1 fruit fly cellular context compared by ENCODE assay signal in the genomic region with DNA sequence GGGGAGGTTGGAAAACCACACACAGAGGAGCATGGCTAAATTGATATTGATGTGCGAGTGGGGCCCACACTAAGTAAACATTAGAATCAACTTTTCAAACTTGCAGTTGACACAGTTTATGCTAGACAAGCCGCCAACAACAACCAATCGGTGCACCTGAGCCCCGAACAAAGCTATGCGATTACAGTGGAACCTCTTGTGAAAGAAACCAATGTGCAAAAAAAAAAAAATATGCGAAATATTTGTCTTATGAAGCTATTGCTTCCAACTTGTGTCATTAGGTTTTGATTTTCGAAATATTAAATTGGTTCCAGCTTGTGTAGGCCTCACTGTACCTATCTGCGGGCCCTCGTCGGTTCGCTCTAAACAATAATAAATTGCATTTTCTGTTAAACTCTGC.
TF ChIP-seq lines count a peak whose summit lies in the region.

No protein-coding gene starts in this region.

TF ChIP-seq in whole organism, embryonic, 481 proteins besides CTCF, POLR2A, EP300 and RAD21 (continued from another document and continues in another):
- no peak for TF ChIP-seq CG14860 (GFP tag; IDR thresholded peaks at IDR 0.05; lab: Robert Waterston, UW; ENCODE audit: partially characterized antibody)
- peak; percentile 71 for TF ChIP-seq Asciz (GFP tag; optimal IDR thresholded peaks at IDR 0.05; lab: Kevin White, UChicago)
- no peak for TF ChIP-seq Dip2 (GFP tag; IDR thresholded peaks at IDR 0.05; lab: Robert Waterston, UW)
- TF ChIP-seq Rfx (GFP tag; IDR thresholded peaks at IDR 0.05; lab: Robert Waterston, UW) = peak; percentile 71
- no peak for TF ChIP-seq CG2129 (GFP tag; IDR thresholded peaks at IDR 0.05; lab: Robert Waterston, UW; ENCODE audit: partially characterized antibody)
- TF ChIP-seq CG12391 (tag; optimal IDR thresholded peaks at IDR 0.05; lab: Kevin White, UChicago) = peak; percentile 72
- peak; percentile 66 for TF ChIP-seq bcd (GFP tag; optimal IDR thresholded peaks at IDR 0.05; lab: Kevin White, UChicago)
- TF ChIP-seq ftz-f1 (GFP tag; optimal IDR thresholded peaks at IDR 0.05; lab: Kevin White, UChicago) = no peak
- 0 out of 2 replicates have a peak, but pooled peaks have one; percentile 52 for TF ChIP-seq CG8765 (GFP tag; IDR thresholded peaks at IDR 0.05; lab: Robert Waterston, UW)
- TF ChIP-seq CG42726 (GFP tag; IDR thresholded peaks at IDR 0.05; lab: Robert Waterston, UW; ENCODE audit: partially characterized antibody) = no peak
- TF ChIP-seq hth (optimal IDR thresholded peaks at IDR 0.05; lab: Kevin White, UChicago) = no peak
- TF ChIP-seq emc (GFP tag; optimal IDR thresholded peaks at IDR 0.05; lab: Kevin White, UChicago) = peak; percentile 29
- TF ChIP-seq CG2712 (tag; optimal IDR thresholded peaks at IDR 0.05; lab: Kevin White, UChicago) = peak; percentile 62
- TF ChIP-seq CG7745 (tag; optimal IDR thresholded peaks at IDR 0.05; lab: Kevin White, UChicago) = no peak
- peak; percentile 57 for TF ChIP-seq CG3281 (GFP tag; optimal IDR thresholded peaks at IDR 0.05; lab: Kevin White, UChicago)
- no peak for TF ChIP-seq unc-4 (GFP tag; IDR thresholded peaks at IDR 0.05; lab: Robert Waterston, UW; ENCODE audit: partially characterized antibody)
- peak; percentile 84 for TF ChIP-seq tgo (GFP tag; IDR thresholded peaks at IDR 0.05; lab: Robert Waterston, UW)
- TF ChIP-seq CG12236 (GFP tag; optimal IDR thresholded peaks at IDR 0.05; lab: Kevin White, UChicago) = no peak
- peak; percentile 23 for TF ChIP-seq trh (GFP tag; optimal IDR thresholded peaks at IDR 0.05; lab: Kevin White, UChicago)
- TF ChIP-seq jumu (GFP tag; optimal IDR thresholded peaks at IDR 0.05; lab: Kevin White, UChicago) = peak; percentile 68
- no peak for TF ChIP-seq mirr (GFP tag; optimal IDR thresholded peaks at IDR 0.05; lab: Kevin White, UChicago)
- TF ChIP-seq CG12769 (tag; optimal IDR thresholded peaks at IDR 0.05; lab: Kevin White, UChicago) = peak; percentile 70
- TF ChIP-seq Jarid2 (GFP tag; optimal IDR thresholded peaks at IDR 0.05; lab: Kevin White, UChicago) = peak; percentile 32
- TF ChIP-seq CG4820 (GFP tag; optimal IDR thresholded peaks at IDR 0.05; lab: Kevin White, UChicago) = peak; percentile 81
- no peak for TF ChIP-seq CG34376 (GFP tag; optimal IDR thresholded peaks at IDR 0.05; lab: Kevin White, UChicago)
- TF ChIP-seq CG30403 (GFP tag; optimal IDR thresholded peaks at IDR 0.05; lab: Kevin White, UChicago) = peak; percentile 78
- no peak for TF ChIP-seq Bgb (GFP tag; IDR thresholded peaks at IDR 0.05; lab: Robert Waterston, UW; ENCODE audit: partially characterized antibody)
- TF ChIP-seq Dll (GFP tag; IDR thresholded peaks at IDR 0.05; lab: Robert Waterston, UW; ENCODE audit: partially characterized antibody) = no peak
- TF ChIP-seq CG10274 (GFP tag; optimal IDR thresholded peaks at IDR 0.05; lab: Kevin White, UChicago) = peak; percentile 24
- TF ChIP-seq maf-S (GFP tag; optimal IDR thresholded peaks at IDR 0.05; lab: Kevin White, UChicago) = peak; percentile 60
- TF ChIP-seq Gug (GFP tag; IDR thresholded peaks at IDR 0.05; lab: Robert Waterston, UW) = peak; percentile 53; the same call in 2 of the 4 replicates
- peak; percentile 22 for TF ChIP-seq fu2 (GFP tag; optimal IDR thresholded peaks at IDR 0.05; lab: Kevin White, UChicago)
- peak; percentile 74 for TF ChIP-seq Ssrp (tag; optimal IDR thresholded peaks at IDR 0.05; lab: Kevin White, UChicago)
- peak; percentile 79 for TF ChIP-seq H15 (GFP tag; IDR thresholded peaks at IDR 0.05; lab: Robert Waterston, UW)
- TF ChIP-seq CG9727 (GFP tag; optimal IDR thresholded peaks at IDR 0.05; lab: Kevin White, UChicago) = peak; percentile 66
- TF ChIP-seq CG17802 (tag; optimal IDR thresholded peaks at IDR 0.05; lab: Kevin White, UChicago) = peak; percentile 42
- peak; percentile 71 for TF ChIP-seq CG13424 (tag; optimal IDR thresholded peaks at IDR 0.05; lab: Kevin White, UChicago)
- peak; percentile 39 for TF ChIP-seq CG10654 (GFP tag; optimal IDR thresholded peaks at IDR 0.05; lab: Kevin White, UChicago)
- no peak for TF ChIP-seq cg (GFP tag; optimal IDR thresholded peaks at IDR 0.05; lab: Kevin White, UChicago)
- TF ChIP-seq CG4328 (GFP tag; optimal IDR thresholded peaks at IDR 0.05; lab: Kevin White, UChicago) = no peak
- TF ChIP-seq CG2678 (tag; optimal IDR thresholded peaks at IDR 0.05; lab: Kevin White, UChicago) = peak; percentile 76
- peak; percentile 68 for TF ChIP-seq CG16863 (GFP tag; optimal IDR thresholded peaks at IDR 0.05; lab: Kevin White, UChicago)
- TF ChIP-seq B-H2 (GFP tag; optimal IDR thresholded peaks at IDR 0.05; lab: Kevin White, UChicago) = no peak
- no peak for TF ChIP-seq CG10147 (GFP tag; optimal IDR thresholded peaks at IDR 0.05; lab: Kevin White, UChicago)
- TF ChIP-seq HLH4C (GFP tag; IDR thresholded peaks at IDR 0.05; lab: Robert Waterston, UW; ENCODE audit: partially characterized antibody) = no peak
- TF ChIP-seq bab2 (GFP tag; optimal IDR thresholded peaks at IDR 0.05; lab: Kevin White, UChicago) = peak; percentile 76
- peak; percentile 62 for TF ChIP-seq CG1529 (GFP tag; optimal IDR thresholded peaks at IDR 0.05; lab: Kevin White, UChicago)
- TF ChIP-seq gt (GFP tag; IDR thresholded peaks at IDR 0.05; lab: Robert Waterston, UW) = peak; percentile 50
- no peak for TF ChIP-seq corto (GFP tag; optimal IDR thresholded peaks at IDR 0.05; lab: Kevin White, UChicago)
- TF ChIP-seq slp2 (GFP tag; optimal IDR thresholded peaks at IDR 0.05; lab: Kevin White, UChicago) = peak; percentile 51
- TF ChIP-seq Dad (GFP tag; optimal IDR thresholded peaks at IDR 0.05; lab: Kevin White, UChicago) = peak; percentile 60
- peak; percentile 66 for TF ChIP-seq CG1233 (GFP tag; optimal IDR thresholded peaks at IDR 0.05; lab: Kevin White, UChicago)
- no peak for TF ChIP-seq Scr (GFP tag; IDR thresholded peaks at IDR 0.05; lab: Robert Waterston, UW; ENCODE audit: partially characterized antibody)
- TF ChIP-seq ato (GFP tag; IDR thresholded peaks at IDR 0.05; lab: Robert Waterston, UW; ENCODE audit: partially characterized antibody) = no peak
- TF ChIP-seq Sox102F (GFP tag; optimal IDR thresholded peaks at IDR 0.05; lab: Kevin White, UChicago) = peak; percentile 86
- TF ChIP-seq zen (tag; optimal IDR thresholded peaks at IDR 0.05; lab: Kevin White, UChicago) = peak; percentile 76
- peak; percentile 84 for TF ChIP-seq Xrp1 (GFP tag; IDR thresholded peaks at IDR 0.05; lab: Robert Waterston, UW)
- peak; percentile 81 for TF ChIP-seq CG11504 (tag; optimal IDR thresholded peaks at IDR 0.05; lab: Kevin White, UChicago)
- peak; percentile 46; the same call in 1 of the 2 replicates for TF ChIP-seq E2f2 (GFP tag; IDR thresholded peaks at IDR 0.05; lab: Robert Waterston, UW)
- TF ChIP-seq lbe (GFP tag; optimal IDR thresholded peaks at IDR 0.05; lab: Kevin White, UChicago) = no peak
- peak; percentile 82 for TF ChIP-seq Xbp1 (GFP tag; optimal IDR thresholded peaks at IDR 0.05; lab: Kevin White, UChicago)
- TF ChIP-seq H2.0 (GFP tag; IDR thresholded peaks at IDR 0.05; lab: Robert Waterston, UW) = peak; percentile 84
- peak; percentile 42 for TF ChIP-seq run (tag; optimal IDR thresholded peaks at IDR 0.05; lab: Kevin White, UChicago)
- TF ChIP-seq seq (GFP tag; IDR thresholded peaks at IDR 0.05; lab: Robert Waterston, UW) = peak; percentile 65
- peak; percentile 21 for TF ChIP-seq CG9437 (GFP tag; optimal IDR thresholded peaks at IDR 0.05; lab: Kevin White, UChicago)
- TF ChIP-seq NC2β (GFP tag; optimal IDR thresholded peaks at IDR 0.05; lab: Kevin White, UChicago) = peak; percentile 71
- peak; percentile 86 for TF ChIP-seq sisA (GFP tag; IDR thresholded peaks at IDR 0.05; lab: Robert Waterston, UW)
- peak; percentile 44 for TF ChIP-seq CG8944 (GFP tag; optimal IDR thresholded peaks at IDR 0.05; lab: Kevin White, UChicago)
- no peak for TF ChIP-seq TFAM (GFP tag; optimal IDR thresholded peaks at IDR 0.05; lab: Kevin White, UChicago)
- no peak for TF ChIP-seq BEAF-32 (GFP tag; optimal IDR thresholded peaks at IDR 0.05; lab: Kevin White, UChicago)
- peak; percentile 35; the same call in 1 of the 2 replicates for TF ChIP-seq CG10321 (GFP tag; IDR thresholded peaks at IDR 0.05; lab: Robert Waterston, UW)
- no peak for TF ChIP-seq MESR4 (GFP tag; optimal IDR thresholded peaks at IDR 0.05; lab: Kevin White, UChicago)
- no peak for TF ChIP-seq gsb (GFP tag; IDR thresholded peaks at IDR 0.05; lab: Robert Waterston, UW)
- peak; percentile 21 for TF ChIP-seq Elba2 (GFP tag; optimal IDR thresholded peaks at IDR 0.05; lab: Kevin White, UChicago)
- no peak for TF ChIP-seq D (optimal IDR thresholded peaks at IDR 0.05; lab: Kevin White, UChicago)
- peak; percentile 60 for TF ChIP-seq D (GFP tag; optimal IDR thresholded peaks at IDR 0.05; lab: Kevin White, UChicago)
- TF ChIP-seq ham (GFP tag; IDR thresholded peaks at IDR 0.05; lab: Robert Waterston, UW) = no peak
- TF ChIP-seq CG14710 (tag; optimal IDR thresholded peaks at IDR 0.05; lab: Kevin White, UChicago) = peak; percentile 63
- TF ChIP-seq CG11723 (GFP tag; optimal IDR thresholded peaks at IDR 0.05; lab: Kevin White, UChicago) = peak; percentile 56
- peak; percentile 49; the same call in 1 of the 3 replicates for TF ChIP-seq jigr1 (GFP tag; IDR thresholded peaks at IDR 0.05; lab: Robert Waterston, UW)
- TF ChIP-seq pb (GFP tag; optimal IDR thresholded peaks at IDR 0.05; lab: Kevin White, UChicago) = peak; percentile 42
- no peak for TF ChIP-seq tna (GFP tag; IDR thresholded peaks at IDR 0.05; lab: Robert Waterston, UW; ENCODE audit: partially characterized antibody)
- peak; percentile 77 for TF ChIP-seq CG14014 (GFP tag; IDR thresholded peaks at IDR 0.05; lab: Robert Waterston, UW)
- TF ChIP-seq CG13123 (GFP tag; optimal IDR thresholded peaks at IDR 0.05; lab: Kevin White, UChicago) = peak; percentile 6
- peak; percentile 60 for TF ChIP-seq fd64A (GFP tag; optimal IDR thresholded peaks at IDR 0.05; lab: Kevin White, UChicago)
- peak; percentile 61 for TF ChIP-seq B-H1 (GFP tag; IDR thresholded peaks at IDR 0.05; lab: Robert Waterston, UW)
- TF ChIP-seq ssp (GFP tag; IDR thresholded peaks at IDR 0.05; lab: Robert Waterston, UW) = peak; percentile 60; the same call in 1 of the 2 replicates
- peak; percentile 44 for TF ChIP-seq cato (GFP tag; optimal IDR thresholded peaks at IDR 0.05; lab: Kevin White, UChicago; ENCODE audit: borderline replicate concordance)
- TF ChIP-seq Sin3A (optimal IDR thresholded peaks at IDR 0.05; lab: Kevin White, UChicago) = no peak
- peak; percentile 93 for TF ChIP-seq zfh1 (GFP tag; IDR thresholded peaks at IDR 0.05; lab: Robert Waterston, UW)
- peak; percentile 64 for TF ChIP-seq jing (GFP tag; optimal IDR thresholded peaks at IDR 0.05; lab: Kevin White, UChicago)
- peak; percentile 76 for TF ChIP-seq CG10959 (GFP tag; IDR thresholded peaks at IDR 0.05; lab: Robert Waterston, UW)
- peak; percentile 63 for TF ChIP-seq her (GFP tag; optimal IDR thresholded peaks at IDR 0.05; lab: Kevin White, UChicago)
- peak; percentile 56; the same call in 1 of the 2 replicates for TF ChIP-seq CG1024 (GFP tag; IDR thresholded peaks at IDR 0.05; lab: Robert Waterston, UW)
- no peak for TF ChIP-seq vfl (GFP tag; optimal IDR thresholded peaks at IDR 0.05; lab: Kevin White, UChicago)
- peak; percentile 25 for TF ChIP-seq ac (GFP tag; optimal IDR thresholded peaks at IDR 0.05; lab: Kevin White, UChicago)
- TF ChIP-seq CG32767 (GFP tag; IDR thresholded peaks at IDR 0.05; lab: Robert Waterston, UW) = peak; percentile 76
- TF ChIP-seq CG7357 (GFP tag; IDR thresholded peaks at IDR 0.05; lab: Robert Waterston, UW) = peak; percentile 57; the same call in 1 of the 3 replicates
- TF ChIP-seq CG33213 (GFP tag; optimal IDR thresholded peaks at IDR 0.05; lab: Kevin White, UChicago) = peak; percentile 56
- TF ChIP-seq NC2α (GFP tag; optimal IDR thresholded peaks at IDR 0.05; lab: Kevin White, UChicago) = peak; percentile 36
- peak; percentile 26 for TF ChIP-seq crc (GFP tag; optimal IDR thresholded peaks at IDR 0.05; lab: Kevin White, UChicago)
- TF ChIP-seq Usf (GFP tag; optimal IDR thresholded peaks at IDR 0.05; lab: Kevin White, UChicago) = peak; percentile 9
- no peak for TF ChIP-seq CG18011 (GFP tag; optimal IDR thresholded peaks at IDR 0.05; lab: Kevin White, UChicago)
- TF ChIP-seq CG6175 (GFP tag; IDR thresholded peaks at IDR 0.05; lab: Robert Waterston, UW) = 0 out of 3 replicates have a peak, but pooled peaks have one; percentile 61
- peak; percentile 70 for TF ChIP-seq dati (GFP tag; IDR thresholded peaks at IDR 0.05; lab: Robert Waterston, UW)
- TF ChIP-seq zf30C (GFP tag; optimal IDR thresholded peaks at IDR 0.05; lab: Kevin White, UChicago) = no peak
- peak; percentile 22 for TF ChIP-seq CG15514 (GFP tag; optimal IDR thresholded peaks at IDR 0.05; lab: Kevin White, UChicago)
- TF ChIP-seq CG18262 (tag; optimal IDR thresholded peaks at IDR 0.05; lab: Kevin White, UChicago) = peak; percentile 45
- peak; percentile 44 for TF ChIP-seq CG7556 (GFP tag; optimal IDR thresholded peaks at IDR 0.05; lab: Kevin White, UChicago)
- TF ChIP-seq CG5245 (GFP tag; optimal IDR thresholded peaks at IDR 0.05; lab: Kevin White, UChicago) = peak; percentile 79
- no peak for TF ChIP-seq stwl (tag; optimal IDR thresholded peaks at IDR 0.05; lab: Kevin White, UChicago)
- no peak for TF ChIP-seq HmgD (GFP tag; optimal IDR thresholded peaks at IDR 0.05; lab: Kevin White, UChicago)
- TF ChIP-seq en (GFP tag; optimal IDR thresholded peaks at IDR 0.05; lab: Kevin White, UChicago) = peak; percentile 61
- peak; percentile 58 for TF ChIP-seq tap (tag; optimal IDR thresholded peaks at IDR 0.05; lab: Kevin White, UChicago)
- peak; percentile 74 for TF ChIP-seq CG32532 (GFP tag; IDR thresholded peaks at IDR 0.05; lab: Robert Waterston, UW)
- TF ChIP-seq CG17568 (GFP tag; optimal IDR thresholded peaks at IDR 0.05; lab: Kevin White, UChicago) = peak; percentile 5
- peak; percentile 80 for TF ChIP-seq CG7839 (tag; optimal IDR thresholded peaks at IDR 0.05; lab: Kevin White, UChicago)
- TF ChIP-seq z (GFP tag; IDR thresholded peaks at IDR 0.05; lab: Robert Waterston, UW) = no peak
- no peak for TF ChIP-seq luna (GFP tag; optimal IDR thresholded peaks at IDR 0.05; lab: Kevin White, UChicago)
- TF ChIP-seq salm (tag; optimal IDR thresholded peaks at IDR 0.05; lab: Kevin White, UChicago) = peak; percentile 31
- peak; percentile 62 for TF ChIP-seq CG8089 (GFP tag; optimal IDR thresholded peaks at IDR 0.05; lab: Kevin White, UChicago)
- TF ChIP-seq CG32772 (GFP tag; IDR thresholded peaks at IDR 0.05; lab: Robert Waterston, UW) = peak; percentile 88
- TF ChIP-seq esg (GFP tag; conservative IDR thresholded peaks at IDR 0.05; lab: Robert Waterston, UW) = peak; percentile 80
- TF ChIP-seq CG9215 (GFP tag; IDR thresholded peaks at IDR 0.05; lab: Robert Waterston, UW) = peak; percentile 52; the same call in 1 of the 2 replicates
- peak; percentile 76 for TF ChIP-seq Nf-YA (GFP tag; IDR thresholded peaks at IDR 0.05; lab: Robert Waterston, UW)
